Fruit fly (Drosophila melanogaster) whole organism, embryonic: ENCODE results near the gene foxo.

ENCODE experiments used
- BtbVII ChIP-seq: fragments of 200-800 bp; sonication (Bioruptor generic); optimal IDR thresholded peaks from 3 replicates; lab custom pipeline; 2017; ENCODE audit warnings: missing biosample characterization, mild to moderate bottlenecking, missing genetic modification characterization
- CG12071 ChIP-seq: fragments of 200-800 bp; sonication (Bioruptor generic); optimal IDR thresholded peaks from 3 replicates; lab custom pipeline; 2018; ENCODE audit warnings: missing biosample characterization, mild to moderate bottlenecking, missing genetic modification characterization
- CG13296 ChIP-seq: fragments of 200-800 bp; sonication (Bioruptor generic); optimal IDR thresholded peaks from 3 replicates; lab custom pipeline; 2018; ENCODE audit warnings: missing biosample characterization, mild to moderate bottlenecking, missing genetic modification characterization
- CG1529 ChIP-seq: fragments of 200-800 bp; sonication (Bioruptor generic); optimal IDR thresholded peaks from 3 replicates; lab custom pipeline; 2018; ENCODE audit warnings: missing biosample characterization, missing genetic modification characterization
- CG16863 ChIP-seq: fragments of 200-800 bp; sonication (Bioruptor generic); optimal IDR thresholded peaks from 3 replicates; lab custom pipeline; 2016; ENCODE audit warnings: missing biosample characterization, missing genetic modification characterization
- CG18262 ChIP-seq: fragments of 200-800 bp; optimal IDR thresholded peaks from 3 replicates; lab custom pipeline; 2019; ENCODE audit warnings: missing biosample characterization, mild to moderate bottlenecking, missing genetic modification characterization, moderate library complexity
- CG18476 ChIP-seq: fragments of 200-800 bp; sonication (Bioruptor generic); optimal IDR thresholded peaks from 2 replicates; lab custom pipeline; 2016; ENCODE audit warnings: missing biosample characterization, mild to moderate bottlenecking, missing genetic modification characterization
- CG18619 ChIP-seq: fragments of 200-800 bp; sonication (Bioruptor generic); optimal IDR thresholded peaks from 3 replicates; lab custom pipeline; 2017; ENCODE audit warnings: missing biosample characterization, mild to moderate bottlenecking, missing genetic modification characterization
- CG2199 ChIP-seq: fragments of 200-800 bp; sonication (Bioruptor generic); IDR thresholded peaks from 3 replicates; pipeline ENCODE4 v1.3.6; 2022; ENCODE audit warnings: missing biosample characterization, missing genetic modification characterization
- CG3847 ChIP-seq: fragments of 200-800 bp; sonication (Bioruptor generic); IDR thresholded peaks from 2 replicates; pipeline ENCODE4 v1.3.6; 2022; ENCODE audit warnings: missing biosample characterization, missing genetic modification characterization
- CG4282 ChIP-seq: fragments of 200-800 bp; sonication (Bioruptor generic); optimal IDR thresholded peaks from 2 replicates; lab custom pipeline; 2016; ENCODE audit warnings: missing biosample characterization, missing genetic modification characterization
- CG4820 ChIP-seq: fragments of 200-800 bp; sonication (Bioruptor generic); optimal IDR thresholded peaks from 3 replicates; lab custom pipeline; 2016; ENCODE audit warnings: missing biosample characterization, missing genetic modification characterization
- CG5953 ChIP-seq: fragments of 200-800 bp; sonication (Bioruptor generic); IDR thresholded peaks from 2 replicates; pipeline ENCODE4 v1.3.6; 2022; ENCODE audit warnings: missing biosample characterization, missing genetic modification characterization
- CG6254 ChIP-seq: fragments of 200-800 bp; sonication (Bioruptor generic); optimal IDR thresholded peaks from 3 replicates; lab custom pipeline; 2017; ENCODE audit warnings: mild to moderate bottlenecking, missing biosample characterization, missing genetic modification reagents, missing genetic modification characterization
- CG6654 ChIP-seq: fragments of 200-800 bp; sonication (Bioruptor generic); optimal IDR thresholded peaks from 2 replicates; lab custom pipeline; 2017; ENCODE audit warnings: missing biosample characterization, mild to moderate bottlenecking, missing genetic modification characterization
- CG6689 ChIP-seq: fragments of 200-800 bp; sonication (Bioruptor generic); IDR thresholded peaks from 2 replicates; pipeline ENCODE4 v1.3.6; 2022; ENCODE audit warnings: missing biosample characterization, missing genetic modification characterization
- CG6813 ChIP-seq: fragments of 200-800 bp; sonication (Bioruptor generic); optimal IDR thresholded peaks from 2 replicates; lab custom pipeline; 2017; ENCODE audit warnings: missing biosample characterization, missing genetic modification characterization, mild to moderate bottlenecking, moderate library complexity, missing genetic modification reagents
- CG7271 ChIP-seq: fragments of 200-800 bp; sonication (Bioruptor generic); optimal IDR thresholded peaks from 2 replicates; lab custom pipeline; 2018; ENCODE audit warnings: missing biosample characterization, mild to moderate bottlenecking, missing genetic modification characterization, moderate library complexity
- CG9817 ChIP-seq: fragments of 200-800 bp; sonication (Bioruptor generic); optimal IDR thresholded peaks from 2 replicates; lab custom pipeline; 2018; ENCODE audit warnings: missing biosample characterization, mild to moderate bottlenecking, missing genetic modification characterization, moderate library complexity
- CG9932 ChIP-seq: fragments of 200-800 bp; sonication (Bioruptor generic); IDR thresholded peaks from 2 replicates; pipeline ENCODE4 v1.3.6; 2022; ENCODE audit warnings: missing biosample characterization, missing genetic modification characterization
- CkIIα-i1 ChIP-seq: fragments of 200-800 bp; sonication (Bioruptor generic); IDR thresholded peaks from 2 replicates; pipeline ENCODE4 v1.3.6; 2022; ENCODE audit warnings: missing biosample characterization, missing genetic modification characterization
- H2.0 ChIP-seq: fragments of 200-800 bp; sonication (Bioruptor generic); IDR thresholded peaks from 2 replicates; pipeline ENCODE4 v1.3.6; 2022; ENCODE audit warnings: missing biosample characterization, missing genetic modification characterization
- HHEX ChIP-seq: fragments of 200-800 bp; sonication (Bioruptor generic); optimal IDR thresholded peaks from 3 replicates; lab custom pipeline; 2017; ENCODE audit warnings: missing biosample characterization, mild to moderate bottlenecking, missing genetic modification characterization, missing genetic modification reagents
- HLH54F ChIP-seq: fragments of 200-800 bp; sonication (Bioruptor generic); optimal IDR thresholded peaks from 3 replicates; lab custom pipeline; 2016; ENCODE audit warnings: missing biosample characterization, missing genetic modification characterization
- Hr3 ChIP-seq: fragments of 200-800 bp; sonication (Bioruptor generic); optimal IDR thresholded peaks from 3 replicates; lab custom pipeline; 2016; ENCODE audit warnings: missing biosample characterization, missing genetic modification characterization
- Med ChIP-seq: fragments of 200-800 bp; sonication (Bioruptor generic); peaks from one replicate; lab custom pipeline; 2016; ENCODE audit warnings: missing biosample characterization, missing genetic modification characterization, mild to moderate bottlenecking, inconsistent platforms, moderate library complexity
- Neu2 ChIP-seq: fragments of 200-800 bp; sonication (Bioruptor generic); optimal IDR thresholded peaks from 3 replicates; lab custom pipeline; 2016; ENCODE audit warnings: missing biosample characterization, missing genetic modification characterization, borderline replicate concordance
- Opbp ChIP-seq: fragments of 200-800 bp; sonication (Bioruptor generic); IDR thresholded peaks from 3 replicates; pipeline ENCODE4 v1.3.6; 2022; ENCODE audit warnings: missing biosample characterization, missing genetic modification characterization; ENCODE audit not compliant: partially characterized antibody
- Rx ChIP-seq: fragments of 200-800 bp; sonication (Bioruptor generic); IDR thresholded peaks from 2 replicates; pipeline ENCODE4 v1.3.6; 2022; ENCODE audit warnings: missing biosample characterization, missing genetic modification characterization
- Sox102F ChIP-seq: fragments of 200-800 bp; sonication (Bioruptor generic); optimal IDR thresholded peaks from 2 replicates; lab custom pipeline; 2018; ENCODE audit warnings: missing biosample characterization, mild to moderate bottlenecking, missing genetic modification characterization, moderate library complexity
- Taf1 ChIP-seq: fragments of 200-800 bp; sonication (Bioruptor generic); IDR thresholded peaks from 2 replicates; pipeline ENCODE4 v1.3.6; 2022; ENCODE audit warnings: missing biosample characterization, missing genetic modification characterization
- Trl ChIP-seq, 3 experiments: fragments of >200 bp in 2 of 3; fragments of 200-800 bp in 1 of 3; sonication (Bioruptor generic) in 1 of 3; optimal IDR thresholded peaks; 2 replicates in 1 of 3; 3 replicates in 2 of 3; lab custom pipeline; 2016 to 2017; ENCODE audit warnings: missing biosample characterization in 1 of 3, missing genetic modification characterization in 1 of 3
- abd-A ChIP-seq: fragments of 200-800 bp; sonication (Bioruptor generic); optimal IDR thresholded peaks from 3 replicates; lab custom pipeline; 2019; ENCODE audit warnings: missing biosample characterization, mild to moderate bottlenecking, missing genetic modification characterization, moderate library complexity
- ara ChIP-seq: fragments of 200-800 bp; sonication (Bioruptor generic); IDR thresholded peaks from 2 replicates; pipeline ENCODE4 v1.3.6; 2022; ENCODE audit warnings: missing biosample characterization, missing genetic modification characterization
- bsh ChIP-seq, 2 experiments: fragments of 200-800 bp; sonication (Bioruptor generic); optimal IDR thresholded peaks; 2 replicates each; lab custom pipeline; 2017 to 2018; ENCODE audit warnings: mild to moderate bottlenecking in 2 of 2, missing biosample characterization in 2 of 2, missing genetic modification characterization in 2 of 2, moderate library complexity in 1 of 2
- crol ChIP-seq: fragments of 200-800 bp; sonication (Bioruptor generic); IDR thresholded peaks from 2 replicates; pipeline ENCODE4 v1.3.6; 2022; ENCODE audit warnings: missing biosample characterization, missing genetic modification characterization
- dimm ChIP-seq: fragments of 200-800 bp; sonication (Bioruptor generic); IDR thresholded peaks from 2 replicates; pipeline ENCODE4 v1.3.6; 2022; ENCODE audit warnings: missing biosample characterization, missing genetic modification characterization
- dysf ChIP-seq: fragments of 200-800 bp; sonication (Bioruptor generic); IDR thresholded peaks from 3 replicates; pipeline ENCODE4 v1.3.6; 2022; ENCODE audit warnings: missing biosample characterization, missing genetic modification characterization
- fd96Cb ChIP-seq: fragments of 200-800 bp; sonication (Bioruptor generic); optimal IDR thresholded peaks from 2 replicates; lab custom pipeline; 2018; ENCODE audit warnings: missing biosample characterization, mild to moderate bottlenecking, missing genetic modification characterization, moderate library complexity
- ftz-f1 ChIP-seq: fragments of 200-800 bp; sonication (Bioruptor generic); optimal IDR thresholded peaks from 2 replicates; lab custom pipeline; 2016; ENCODE audit warnings: missing biosample characterization, missing genetic modification characterization
- gsb ChIP-seq: fragments of 200-800 bp; sonication (Bioruptor generic); IDR thresholded peaks from 2 replicates; pipeline ENCODE4 v1.3.6; 2022; ENCODE audit warnings: missing biosample characterization, missing genetic modification characterization
- ham ChIP-seq: fragments of 200-800 bp; sonication (Bioruptor generic); IDR thresholded peaks from 2 replicates; pipeline ENCODE4 v1.3.6; 2022; ENCODE audit warnings: missing biosample characterization, missing genetic modification characterization
- luna ChIP-seq: fragments of 200-800 bp; sonication (Bioruptor generic); optimal IDR thresholded peaks from 2 replicates; lab custom pipeline; 2016; ENCODE audit warnings: missing biosample characterization, missing genetic modification characterization
- mirr ChIP-seq: fragments of 200-800 bp; sonication (Bioruptor generic); optimal IDR thresholded peaks from 3 replicates; lab custom pipeline; 2018; ENCODE audit warnings: missing biosample characterization, mild to moderate bottlenecking, missing genetic modification characterization
- scrt ChIP-seq: fragments of 200-800 bp; sonication (Bioruptor generic); optimal IDR thresholded peaks from 2 replicates; lab custom pipeline; 2018; ENCODE audit warnings: missing biosample characterization, mild to moderate bottlenecking, missing genetic modification characterization, moderate library complexity
- sens ChIP-seq: fragments of 200-800 bp; sonication (Bioruptor generic); peaks from one replicate; lab custom pipeline; 2016; ENCODE audit warnings: missing biosample characterization, missing genetic modification characterization
- sqz ChIP-seq: fragments of 200-800 bp; sonication (Bioruptor generic); optimal IDR thresholded peaks from 3 replicates; lab custom pipeline; 2018; ENCODE audit warnings: missing biosample characterization, mild to moderate bottlenecking, missing genetic modification characterization
- trh ChIP-seq: fragments of 200-800 bp; sonication (Bioruptor generic); optimal IDR thresholded peaks from 2 replicates; lab custom pipeline; 2016; ENCODE audit warnings: missing biosample characterization, missing genetic modification characterization
- zf30C ChIP-seq: fragments of 200-800 bp; sonication (Bioruptor generic); optimal IDR thresholded peaks from 3 replicates; lab custom pipeline; 2018; ENCODE audit warnings: missing biosample characterization, mild to moderate bottlenecking, missing genetic modification characterization

Gene foxo

dm6 chr3R:14014580-14014979 is 42.2 kb upstream of the foxo start:
- TF ChIP-seq ftz-f1: peak; percentile 39
- TF ChIP-seq CG9932: peak; percentile 27; the same call in 1 of the 2 replicates
- peak; percentile 44 for TF ChIP-seq abd-A (tag; lab: Kevin White, UChicago)
- TF ChIP-seq Med (GFP tag; lab: Kevin White, UChicago): peak; percentile 50
- no peak for TF ChIP-seq CG4820
- peak; percentile 32 for TF ChIP-seq mirr
- TF ChIP-seq ara (GFP tag; lab: Robert Waterston, UW): 0 out of 2 replicates have a peak, but pooled peaks have one; percentile 10
- TF ChIP-seq CG18262: peak; percentile 8
- TF ChIP-seq CG6689: no peak
- TF ChIP-seq sens (GFP tag; lab: Kevin White, UChicago): no peak
- TF ChIP-seq HHEX (GFP tag; lab: Kevin White, UChicago): no peak
- peak; percentile 54 for TF ChIP-seq scrt (GFP tag; lab: Kevin White, UChicago)
- TF ChIP-seq crol: peak; percentile 63
- TF ChIP-seq Neu2 (GFP tag; lab: Kevin White, UChicago): no peak
- 0 out of 3 replicates have a peak, but pooled peaks have one; percentile 33 for TF ChIP-seq CG2199 (GFP tag; lab: Robert Waterston, UW)

DNA sequence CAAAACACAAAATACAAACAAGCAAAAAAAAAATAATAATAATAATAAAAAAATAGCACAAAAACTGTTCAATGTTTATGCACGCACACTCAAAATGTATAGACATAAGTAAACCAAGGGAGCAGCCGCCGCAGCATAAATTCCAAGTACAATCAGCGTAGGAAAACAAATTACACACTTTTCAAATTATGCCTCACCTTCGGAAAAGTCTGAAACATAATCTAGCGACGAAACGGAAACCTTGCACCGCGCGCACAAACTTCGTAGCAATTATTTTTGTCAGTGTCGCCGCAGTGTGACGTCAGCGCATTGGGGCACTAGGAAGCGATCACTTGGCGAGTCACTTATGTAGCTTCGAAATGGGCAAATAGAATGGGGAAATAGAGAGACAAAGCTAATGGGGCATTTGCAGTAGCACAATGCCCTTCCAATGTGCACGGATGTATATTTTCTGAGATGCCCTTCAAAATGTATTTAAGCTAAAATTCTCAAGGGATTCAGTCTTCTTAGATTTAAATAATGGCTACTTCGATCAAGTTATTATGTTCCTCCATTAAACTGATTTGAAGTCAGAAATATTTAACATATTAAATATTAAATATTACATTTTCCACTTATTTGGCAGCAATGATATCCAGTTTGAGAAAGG is 39.9 kb upstream of the foxo start:
- TF ChIP-seq Trl (optimal IDR thresholded peaks at IDR 0.05; lab: Kevin White, UChicago) (no peak), Trl (GFP tag; optimal IDR thresholded peaks at IDR 0.05; lab: Kevin White, UChicago) (peak; percentile 75), CG6254 (no peak), sqz (GFP tag; lab: Kevin White, UChicago) (peak; percentile 30), zf30C (GFP tag; lab: Kevin White, UChicago) (peak; percentile 60), CG4282 (peak; percentile 30), gsb (GFP tag; lab: Robert Waterston, UW) (0 out of 2 replicates have a peak, but pooled peaks have one; percentile 30), CG18619 (peak; percentile 39), CG6654 (GFP tag; lab: Kevin White, UChicago) (no peak), CG7271 (no peak), Hr3 (GFP tag; lab: Kevin White, UChicago) (peak; percentile 64), CG13296 (GFP tag; lab: Kevin White, UChicago) (peak; percentile 83), CG5953 (GFP tag; lab: Robert Waterston, UW) (peak; percentile 29; the same call in 1 of the 2 replicates), CG18476 (GFP tag; lab: Kevin White, UChicago) (no peak), Opbp (GFP tag; lab: Robert Waterston, UW) (no peak), luna (GFP tag; lab: Kevin White, UChicago) (no peak), fd96Cb (tag; lab: Kevin White, UChicago) (peak; percentile 46), trh (GFP tag; lab: Kevin White, UChicago) (peak; percentile 33), CG6813 (GFP tag; lab: Kevin White, UChicago) (peak; percentile 70), bsh (GFP tag; optimal IDR thresholded peaks at IDR 0.05; lab: Kevin White, UChicago) (peak in 1 of 2 experiments; percentile 39), H2.0 (GFP tag; lab: Robert Waterston, UW) (peak; percentile 54; the same call in 1 of the 2 replicates), BtbVII (GFP tag; lab: Kevin White, UChicago) (peak; percentile 67), HLH54F (GFP tag; lab: Kevin White, UChicago) (peak; percentile 33), CG9817 (tag; lab: Kevin White, UChicago) (peak; percentile 52), dysf (GFP tag; lab: Robert Waterston, UW) (peak; percentile 71), CkIIα-i1 (GFP tag; lab: Robert Waterston, UW) (no peak), Rx (GFP tag; lab: Robert Waterston, UW) (0 out of 2 replicates have a peak, but pooled peaks have one; percentile 37), CG3847 (peak; percentile 41), dimm (GFP tag; lab: Robert Waterston, UW) (0 out of 2 replicates have a peak, but pooled peaks have one; percentile 44), CG16863 (peak; percentile 64), Taf1 (GFP tag; lab: Robert Waterston, UW) (no peak), Sox102F (GFP tag; lab: Kevin White, UChicago) (peak; percentile 67), ham (GFP tag; lab: Robert Waterston, UW) (no peak), CG1529 (no peak), CG12071 (GFP tag; lab: Kevin White, UChicago) (peak; percentile 78)
